Fruit fly (Drosophila melanogaster) whole organism, prepupa: ENCODE measurements around the gene CG15385.

Experiments used
- Blimp-1 ChIP-seq: fragments of 200-800 bp; sonication (Bioruptor generic); optimal IDR thresholded peaks from 3 replicates; lab custom pipeline; 2017; ENCODE audit warnings: missing biosample characterization, missing genetic modification characterization, mild to moderate bottlenecking, moderate library complexity, missing genetic modification reagents
- CG11294 ChIP-seq: fragments of 200-800 bp; sonication (Bioruptor generic); IDR thresholded peaks from 2 replicates; pipeline ENCODE4 v1.3.6; 2022; ENCODE audit warnings: missing biosample characterization, missing genetic modification characterization
- CG11762 ChIP-seq: fragments of 200-800 bp; sonication (Bioruptor generic); optimal IDR thresholded peaks from 3 replicates; lab custom pipeline; 2016; ENCODE audit warnings: missing biosample characterization, missing genetic modification characterization; ENCODE audit not compliant: insufficient read depth
- CG11902 ChIP-seq: fragments of 200-800 bp; sonication (Bioruptor generic); optimal IDR thresholded peaks from 3 replicates; lab custom pipeline; 2016; ENCODE audit warnings: missing biosample characterization, missing genetic modification characterization
- CG15336 ChIP-seq: fragments of 200-800 bp; sonication (Bioruptor generic); IDR thresholded peaks from 2 replicates; pipeline ENCODE4 v1.3.6; 2022; ENCODE audit warnings: missing biosample characterization, missing genetic modification characterization
- CG1621 ChIP-seq: fragments of 200-800 bp; sonication (Bioruptor generic); optimal IDR thresholded peaks from 3 replicates; lab custom pipeline; 2018; ENCODE audit warnings: missing biosample characterization, mild to moderate bottlenecking, missing genetic modification characterization
- CG16779 ChIP-seq: fragments of 200-800 bp; sonication (Bioruptor generic); optimal IDR thresholded peaks from 3 replicates; lab custom pipeline; 2017; ENCODE audit warnings: missing biosample characterization, mild to moderate bottlenecking, missing genetic modification characterization
- CG3032 ChIP-seq: fragments of 200-800 bp; optimal IDR thresholded peaks from 2 replicates; lab custom pipeline; 2019; ENCODE audit warnings: missing biosample characterization, mild to moderate bottlenecking, missing genetic modification characterization, moderate library complexity
- CG31627 ChIP-seq: fragments of 200-800 bp; sonication (Bioruptor generic); optimal IDR thresholded peaks from 3 replicates; lab custom pipeline; 2016; ENCODE audit warnings: missing biosample characterization, missing genetic modification characterization
- CG32006 ChIP-seq: fragments of 200-800 bp; sonication (Bioruptor generic); optimal IDR thresholded peaks from 3 replicates; lab custom pipeline; 2017; ENCODE audit warnings: missing biosample characterization, mild to moderate bottlenecking, missing genetic modification characterization
- CG34406 ChIP-seq: fragments of 200-800 bp; sonication (Bioruptor generic); optimal IDR thresholded peaks from 3 replicates; lab custom pipeline; 2016; ENCODE audit warnings: missing biosample characterization, missing genetic modification characterization
- CG3919 ChIP-seq: fragments of 200-800 bp; sonication (Bioruptor generic); optimal IDR thresholded peaks from 3 replicates; lab custom pipeline; 2016; ENCODE audit warnings: missing biosample characterization, missing genetic modification characterization
- CG4318 ChIP-seq: fragments of 200-800 bp; sonication (Bioruptor generic); optimal IDR thresholded peaks from 3 replicates; lab custom pipeline; 2017; ENCODE audit warnings: missing biosample characterization, mild to moderate bottlenecking, missing genetic modification characterization
- CG6163 ChIP-seq: fragments of 200-800 bp; sonication (Bioruptor generic); IDR thresholded peaks from 3 replicates; pipeline ENCODE4 v1.3.6; 2022; ENCODE audit warnings: missing biosample characterization, missing genetic modification characterization
- CG6276 ChIP-seq: fragments of 200-800 bp; sonication (Bioruptor generic); optimal IDR thresholded peaks from 2 replicates; lab custom pipeline; 2017; ENCODE audit warnings: missing biosample characterization, mild to moderate bottlenecking, missing genetic modification characterization
- CG6792 ChIP-seq: fragments of 200-800 bp; sonication (Bioruptor generic); optimal IDR thresholded peaks from 3 replicates; lab custom pipeline; 2016; ENCODE audit warnings: missing biosample characterization, missing genetic modification characterization
- CG6854 ChIP-seq: fragments of 200-800 bp; sonication (Bioruptor generic); optimal IDR thresholded peaks from 2 replicates; lab custom pipeline; 2017; ENCODE audit warnings: missing biosample characterization, mild to moderate bottlenecking, missing genetic modification characterization
- CG7368 ChIP-seq: fragments of 200-800 bp; sonication (Bioruptor generic); optimal IDR thresholded peaks from 3 replicates; lab custom pipeline; 2016; ENCODE audit warnings: missing biosample characterization, missing genetic modification characterization
- CG8119 ChIP-seq: fragments of 200-800 bp; sonication (Bioruptor generic); IDR thresholded peaks from 3 replicates; pipeline ENCODE4 v1.3.6; 2022; ENCODE audit warnings: missing biosample characterization, missing genetic modification characterization
- CG8319 ChIP-seq: fragments of 200-800 bp; sonication (Bioruptor generic); optimal IDR thresholded peaks from 3 replicates; lab custom pipeline; 2016; ENCODE audit warnings: missing biosample characterization, missing genetic modification characterization
- CG8632 ChIP-seq: fragments of 200-800 bp; sonication (Bioruptor generic); optimal IDR thresholded peaks from 3 replicates; lab custom pipeline; 2016; ENCODE audit warnings: missing biosample characterization, missing genetic modification characterization
- CG9139 ChIP-seq: fragments of 200-800 bp; sonication (Bioruptor generic); optimal IDR thresholded peaks from 3 replicates; lab custom pipeline; 2017; ENCODE audit warnings: missing biosample characterization, mild to moderate bottlenecking, missing genetic modification characterization
- Eip75B ChIP-seq: fragments of 200-800 bp; sonication (Bioruptor generic); optimal IDR thresholded peaks from 3 replicates; lab custom pipeline; 2016; ENCODE audit warnings: missing biosample characterization, missing genetic modification characterization
- Eip78C ChIP-seq: fragments of 200-800 bp; sonication (Bioruptor generic); peaks from one replicate; lab custom pipeline; 2016; ENCODE audit warnings: missing biosample characterization, missing genetic modification characterization
- Eip93F ChIP-seq: fragments of 200-800 bp; sonication (Bioruptor generic); optimal IDR thresholded peaks from 2 replicates; lab custom pipeline; 2016; ENCODE audit warnings: missing biosample characterization, mild to moderate bottlenecking, missing genetic modification characterization
- Ets96B ChIP-seq: fragments of 200-800 bp; optimal IDR thresholded peaks from 2 replicates; lab custom pipeline; 2019; ENCODE audit warnings: missing biosample characterization, mild to moderate bottlenecking, missing genetic modification characterization, moderate library complexity
- Gug ChIP-seq: fragments of 200-800 bp; sonication (Bioruptor generic); IDR thresholded peaks from 2 replicates; pipeline ENCODE4 v1.3.6; 2022; ENCODE audit warnings: missing biosample characterization, missing genetic modification characterization
- Hr38 ChIP-seq: sonication (Bioruptor generic); optimal IDR thresholded peaks from 2 replicates; lab custom pipeline; 2016; ENCODE audit warnings: missing biosample characterization, missing genetic modification characterization
- Hr4 ChIP-seq: fragments of 200-800 bp; sonication (Bioruptor generic); optimal IDR thresholded peaks from 3 replicates; lab custom pipeline; 2016; ENCODE audit warnings: missing biosample characterization, missing genetic modification characterization
- Lpt ChIP-seq: fragments of 200-800 bp; sonication (Bioruptor generic); optimal IDR thresholded peaks from 3 replicates; lab custom pipeline; 2016; ENCODE audit warnings: missing biosample characterization, missing genetic modification characterization
- Met ChIP-seq: fragments of 200-800 bp; sonication (Bioruptor generic); optimal IDR thresholded peaks from 3 replicates; lab custom pipeline; 2016; ENCODE audit warnings: missing biosample characterization, missing genetic modification characterization
- OdsH ChIP-seq: fragments of 200-800 bp; sonication (Bioruptor generic); optimal IDR thresholded peaks from 3 replicates; lab custom pipeline; 2016; ENCODE audit warnings: missing biosample characterization, missing genetic modification characterization
- Sox14 ChIP-seq: fragments of 200-800 bp; sonication (Bioruptor generic); optimal IDR thresholded peaks from 3 replicates; lab custom pipeline; 2016; ENCODE audit warnings: missing biosample characterization, missing genetic modification characterization
- Sox15 ChIP-seq: fragments of 200-800 bp; sonication (Bioruptor generic); optimal IDR thresholded peaks from 3 replicates; lab custom pipeline; 2016; ENCODE audit warnings: missing biosample characterization, missing genetic modification characterization
- achi ChIP-seq: fragments of 200-800 bp; sonication (Bioruptor generic); optimal IDR thresholded peaks from 3 replicates; lab custom pipeline; 2016; ENCODE audit warnings: missing biosample characterization, missing genetic modification characterization
- acj6 ChIP-seq: fragments of 200-800 bp; sonication (Bioruptor generic); optimal IDR thresholded peaks from 3 replicates; lab custom pipeline; 2016; ENCODE audit warnings: missing biosample characterization, missing genetic modification characterization
- cyc ChIP-seq: fragments of 200-800 bp; sonication (Bioruptor generic); optimal IDR thresholded peaks from 3 replicates; lab custom pipeline; 2016; ENCODE audit warnings: missing biosample characterization, missing genetic modification characterization
- dac ChIP-seq: fragments of 200-800 bp; sonication (Bioruptor generic); optimal IDR thresholded peaks from 2 replicates; lab custom pipeline; 2017; ENCODE audit warnings: missing biosample characterization, mild to moderate bottlenecking, missing genetic modification characterization
- eg ChIP-seq: fragments of 200-800 bp; sonication (Bioruptor generic); IDR thresholded peaks from 3 replicates; pipeline ENCODE4 v1.3.6; 2022; ENCODE audit warnings: missing biosample characterization, missing genetic modification characterization
- esn ChIP-seq: fragments of 200-800 bp; sonication (Bioruptor generic); optimal IDR thresholded peaks from 2 replicates; lab custom pipeline; 2016; ENCODE audit warnings: missing biosample characterization, mild to moderate bottlenecking, missing genetic modification characterization, moderate library complexity
- fd59A ChIP-seq: fragments of 200-800 bp; sonication (Bioruptor generic); optimal IDR thresholded peaks from 2 replicates; lab custom pipeline; 2017; ENCODE audit warnings: missing biosample characterization, mild to moderate bottlenecking, missing genetic modification characterization, missing genetic modification reagents
- fd85E ChIP-seq: fragments of 200-800 bp; sonication (Bioruptor generic); optimal IDR thresholded peaks from 3 replicates; lab custom pipeline; 2016; ENCODE audit warnings: missing biosample characterization, missing genetic modification characterization
- fkh ChIP-seq: fragments of 200-800 bp; sonication (Bioruptor generic); optimal IDR thresholded peaks from 3 replicates; lab custom pipeline; 2017; ENCODE audit warnings: missing biosample characterization, mild to moderate bottlenecking, missing genetic modification characterization, moderate library complexity
- spab ChIP-seq: fragments of 200-800 bp; sonication (Bioruptor generic); optimal IDR thresholded peaks from 2 replicates; lab custom pipeline; 2017; ENCODE audit warnings: missing biosample characterization, mild to moderate bottlenecking, missing genetic modification characterization, missing genetic modification reagents
- ss ChIP-seq, 2 experiments: fragments of 200-800 bp; sonication (Bioruptor generic); optimal IDR thresholded peaks; 2 replicates in 1 of 2; 3 replicates in 1 of 2; lab custom pipeline; 2017 to 2018; ENCODE audit warnings: mild to moderate bottlenecking in 2 of 2, missing biosample characterization in 2 of 2, missing genetic modification characterization in 2 of 2, moderate library complexity in 1 of 2
- topi ChIP-seq: fragments of 200-800 bp; sonication (Bioruptor generic); optimal IDR thresholded peaks from 3 replicates; lab custom pipeline; 2016; ENCODE audit warnings: missing biosample characterization, missing genetic modification characterization

The CG15385 gene

DNA sequence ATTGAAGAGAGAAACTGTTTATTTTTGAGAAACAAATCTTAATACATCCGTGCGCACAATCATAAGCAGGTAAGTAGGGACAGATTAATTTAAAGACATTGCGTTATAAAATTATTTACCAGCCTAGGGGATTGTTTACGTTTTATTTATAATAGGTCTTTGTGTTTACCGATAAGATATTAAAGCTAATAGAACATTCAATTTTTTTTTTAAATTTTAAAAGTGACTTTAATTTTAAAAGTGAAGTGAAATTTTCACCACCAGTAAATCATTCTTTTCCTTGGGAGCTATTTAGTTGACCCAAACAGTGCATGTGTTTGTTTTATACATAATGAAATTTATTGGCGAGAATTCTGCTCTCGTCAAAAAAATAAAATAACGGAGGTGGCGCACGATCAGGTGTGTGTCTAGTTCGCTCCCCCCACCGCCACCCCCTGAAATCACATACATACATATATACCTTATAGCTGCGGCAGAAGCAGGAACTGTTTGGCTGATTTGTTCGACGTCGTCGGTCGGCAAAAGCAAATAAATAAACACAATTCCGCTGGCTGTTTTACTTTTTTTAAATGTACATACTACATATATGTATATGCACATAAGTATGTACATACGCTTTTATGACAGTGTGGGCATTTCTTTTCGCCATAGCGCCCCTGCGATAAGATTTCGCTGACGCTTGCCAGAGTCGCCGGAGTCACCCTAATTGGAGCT is 36.3 kb downstream of the CG15385 start (continued):
- TF ChIP-seq CG9139 (GFP tag; lab: Kevin White, UChicago): peak; percentile 35
- peak; percentile 68 for TF ChIP-seq CG34406 (GFP tag; lab: Kevin White, UChicago)
- TF ChIP-seq CG8319: peak; percentile 20
- TF ChIP-seq Eip75B (GFP tag; lab: Kevin White, UChicago): peak; percentile 60
- TF ChIP-seq CG8119 (GFP tag; lab: Robert Waterston, UW): peak; percentile 25; the same call in 1 of the 3 replicates
- TF ChIP-seq CG11762 (GFP tag; lab: Kevin White, UChicago): peak; percentile 43
- TF ChIP-seq Eip78C (GFP tag; lab: Kevin White, UChicago): peak; percentile 85
- no peak for TF ChIP-seq CG7368 (GFP tag; lab: Kevin White, UChicago)
- no peak for TF ChIP-seq CG16779
- peak; percentile 20; the same call in 1 of the 2 replicates for TF ChIP-seq Gug (GFP tag; lab: Robert Waterston, UW)
- no peak for TF ChIP-seq Lpt (GFP tag; lab: Kevin White, UChicago)
- peak; percentile 46 for TF ChIP-seq spab (GFP tag; lab: Kevin White, UChicago)
- peak; percentile 64 for TF ChIP-seq acj6 (GFP tag; lab: Kevin White, UChicago)
- TF ChIP-seq CG8632: peak; percentile 61
- no peak for TF ChIP-seq fd85E (GFP tag; lab: Kevin White, UChicago)
- TF ChIP-seq CG3919 (GFP tag; lab: Kevin White, UChicago): peak; percentile 34
- TF ChIP-seq Sox15: peak; percentile 39
- peak; percentile 59 for TF ChIP-seq Met (GFP tag; lab: Kevin White, UChicago)
- peak; percentile 30 for TF ChIP-seq CG4318 (GFP tag; lab: Kevin White, UChicago)
- peak; percentile 52; the same call in 2 of the 3 replicates for TF ChIP-seq eg (GFP tag; lab: Robert Waterston, UW)
- peak; percentile 63 for TF ChIP-seq achi
- peak; percentile 64 for TF ChIP-seq CG32006
- peak; percentile 27 for TF ChIP-seq CG6792

DNA sequence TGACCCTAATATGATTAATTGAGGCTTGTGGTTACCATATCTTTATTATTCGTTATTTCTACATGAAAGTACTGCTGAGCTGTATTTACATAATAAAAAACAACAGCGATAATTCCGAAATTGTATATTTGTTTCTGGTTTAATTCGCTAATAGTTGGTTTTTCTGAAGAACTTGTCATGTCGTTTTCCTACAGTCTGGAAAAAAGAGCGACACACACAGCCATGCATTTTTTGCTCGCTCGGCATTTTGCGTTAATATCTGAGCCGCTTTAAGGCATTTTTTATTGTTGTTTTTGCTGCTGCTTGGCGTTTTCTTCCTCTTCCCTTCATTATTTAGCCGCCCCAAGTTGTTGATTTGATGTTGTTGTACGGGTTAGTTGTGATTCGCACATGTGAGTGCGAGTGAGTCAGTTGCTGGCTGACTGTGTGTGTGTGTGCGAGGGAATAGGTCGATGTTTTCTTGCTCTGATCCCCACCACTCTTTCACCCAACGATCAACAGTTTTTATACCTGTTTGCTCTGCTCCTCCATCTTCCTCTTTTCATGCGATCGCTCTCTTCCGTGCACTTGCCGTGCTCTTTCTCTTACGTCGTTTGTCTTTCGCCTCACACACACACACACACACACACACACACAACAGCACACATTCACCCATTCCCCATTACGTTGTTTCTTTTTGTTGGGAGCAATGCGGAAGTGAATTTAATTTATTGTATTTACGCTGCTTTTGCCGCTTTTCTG is 37.1 kb downstream of the CG15385 start:
- TF ChIP-seq CG6163 (GFP tag; lab: Robert Waterston, UW) (peak; percentile 60; the same call in 2 of the 3 replicates), Met (GFP tag; lab: Kevin White, UChicago) (peak; percentile 60), CG8119 (GFP tag; lab: Robert Waterston, UW) (peak; percentile 27; the same call in 1 of the 3 replicates), achi (no peak), CG3919 (GFP tag; lab: Kevin White, UChicago) (no peak), acj6 (GFP tag; lab: Kevin White, UChicago) (peak; percentile 52), CG6792 (peak; percentile 48), dac (GFP tag; lab: Kevin White, UChicago) (no peak), Hr38 (GFP tag; lab: Kevin White, UChicago) (no peak), CG6854 (GFP tag; lab: Kevin White, UChicago) (peak; percentile 43), esn (GFP tag; lab: Kevin White, UChicago) (peak; percentile 55), Eip75B (GFP tag; lab: Kevin White, UChicago) (peak; percentile 9), CG11902 (GFP tag; lab: Kevin White, UChicago) (no peak), CG9139 (GFP tag; lab: Kevin White, UChicago) (peak; percentile 30), Gug (GFP tag; lab: Robert Waterston, UW) (0 out of 2 replicates have a peak, but pooled peaks have one; percentile 15), CG11762 (GFP tag; lab: Kevin White, UChicago) (no peak), CG6276 (GFP tag; lab: Kevin White, UChicago) (no peak), CG8319 (no peak), Sox14 (GFP tag; lab: Kevin White, UChicago) (peak; percentile 47), ss (GFP tag; optimal IDR thresholded peaks at IDR 0.05; lab: Kevin White, UChicago) (peak; percentile 45 to 71), fd59A (no peak), Eip93F (GFP tag; lab: Kevin White, UChicago) (no peak), Blimp-1 (GFP tag; lab: Kevin White, UChicago) (no peak), Ets96B (tag; lab: Kevin White, UChicago) (peak; percentile 32), Hr4 (GFP tag; lab: Kevin White, UChicago) (no peak), topi (GFP tag; lab: Kevin White, UChicago) (peak; percentile 51), CG31627 (GFP tag; lab: Kevin White, UChicago) (peak; percentile 6), cyc (GFP tag; lab: Kevin White, UChicago) (no peak), CG1621 (tag; lab: Kevin White, UChicago) (peak; percentile 65), CG15336 (GFP tag; lab: Robert Waterston, UW) (peak; percentile 59; the same call in 1 of the 2 replicates), OdsH (GFP tag; lab: Kevin White, UChicago) (peak; percentile 63), Sox15 (no peak), CG11294 (GFP tag; lab: Robert Waterston, UW) (no peak), fkh (GFP tag; lab: Kevin White, UChicago) (no peak), CG3032 (no peak)
